Fruit fly (Drosophila melanogaster) Kc167 (cell line): ENCODE measurements around the gene Cpr97Eb.

Experiments used
- Myc ChIP-seq: fragments of >200 bp; optimal IDR thresholded peaks from 2 replicates; lab custom pipeline; 2017; ENCODE audit warnings: missing external identifiers
- psq ChIP-seq: fragments of >200 bp; optimal IDR thresholded peaks from 2 replicates; lab custom pipeline; 2017; ENCODE audit warnings: missing external identifiers
- ttk ChIP-seq: sonication (Bioruptor generic); optimal IDR thresholded peaks from 2 replicates; lab custom pipeline; 2017; ENCODE audit warnings: missing external identifiers

DNA sequence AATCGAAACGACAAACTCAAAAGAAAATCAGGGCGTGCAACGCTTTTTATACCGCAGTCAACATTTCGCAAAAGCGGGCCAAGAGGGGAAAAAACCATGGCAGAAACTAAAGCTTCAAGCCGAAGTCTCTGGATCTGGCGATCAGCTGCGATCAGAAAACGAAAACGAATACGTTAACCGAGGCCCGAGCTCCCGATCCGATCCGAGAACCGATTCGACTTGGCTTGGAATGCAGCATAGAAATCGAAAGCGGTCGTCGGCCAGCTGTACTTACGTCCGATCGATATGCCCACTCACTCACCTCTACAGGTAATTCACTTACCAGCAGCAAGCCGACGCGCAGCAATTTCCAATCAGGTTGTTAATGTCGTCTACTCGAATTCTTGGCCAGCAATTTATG is at the start of gene Cpr97Eb:
- TF ChIP-seq Myc (lab: Kevin White, UChicago) (no peak), psq (lab: Kevin White, UChicago) (no peak), ttk (no peak)
